Fruit fly (Drosophila melanogaster) whole organism, embryonic: Measurements from ENCODE around the gene mtsh.

Experiments used
- Antp ChIP-seq: fragments of 200-800 bp; sonication (Bioruptor generic); optimal IDR thresholded peaks from 3 replicates; lab custom pipeline; 2016; ENCODE audit warnings: missing biosample characterization, missing genetic modification characterization
- CG10431 ChIP-seq: fragments of 200-800 bp; sonication (Bioruptor generic); optimal IDR thresholded peaks from 3 replicates; lab custom pipeline; 2018; ENCODE audit warnings: missing biosample characterization, mild to moderate bottlenecking, missing genetic modification characterization
- CG12299 ChIP-seq: fragments of 200-800 bp; sonication (Bioruptor generic); optimal IDR thresholded peaks from 2 replicates; lab custom pipeline; 2018; ENCODE audit warnings: missing biosample characterization, mild to moderate bottlenecking, missing genetic modification characterization
- CG15073 ChIP-seq: fragments of 200-800 bp; sonication (Bioruptor generic); optimal IDR thresholded peaks from 2 replicates; lab custom pipeline; 2016; ENCODE audit warnings: missing biosample characterization, missing genetic modification characterization
- CG16813 ChIP-seq: fragments of 200-800 bp; sonication (Bioruptor generic); IDR thresholded peaks from 3 replicates; pipeline ENCODE4 v1.3.6; 2022; ENCODE audit warnings: missing biosample characterization, missing genetic modification characterization; ENCODE audit not compliant: partially characterized antibody
- CG17361 ChIP-seq: fragments of 200-800 bp; sonication (Bioruptor generic); IDR thresholded peaks from 3 replicates; pipeline ENCODE4 v1.3.6; 2022; ENCODE audit warnings: missing biosample characterization, missing genetic modification characterization
- CG17802 ChIP-seq: fragments of 200-800 bp; sonication (Bioruptor generic); optimal IDR thresholded peaks from 2 replicates; lab custom pipeline; 2018; ENCODE audit warnings: missing biosample characterization, mild to moderate bottlenecking, missing genetic modification characterization, moderate library complexity
- CG2712 ChIP-seq: fragments of 200-800 bp; optimal IDR thresholded peaks from 3 replicates; lab custom pipeline; 2019; ENCODE audit warnings: missing biosample characterization, mild to moderate bottlenecking, missing genetic modification characterization, moderate library complexity
- CG32767 ChIP-seq: fragments of 200-800 bp; sonication (Bioruptor generic); IDR thresholded peaks from 2 replicates; pipeline ENCODE4 v1.3.6; 2022; ENCODE audit warnings: missing biosample characterization, missing genetic modification characterization
- CG34224 ChIP-seq: fragments of 200-800 bp; sonication (Bioruptor generic); IDR thresholded peaks from 3 replicates; pipeline ENCODE4 v1.3.6; 2022; ENCODE audit warnings: missing biosample characterization, missing genetic modification characterization; ENCODE audit not compliant: partially characterized antibody
- CG4360 ChIP-seq: fragments of 200-800 bp; sonication (Bioruptor generic); IDR thresholded peaks from 2 replicates; pipeline ENCODE4 v1.3.6; 2022; ENCODE audit warnings: missing biosample characterization, missing genetic modification characterization
- CG6791 ChIP-seq: fragments of 200-800 bp; sonication (Bioruptor generic); IDR thresholded peaks from 3 replicates; pipeline ENCODE4 v1.3.6; 2022; ENCODE audit warnings: missing biosample characterization, missing genetic modification characterization; ENCODE audit not compliant: partially characterized antibody
- CG7556 ChIP-seq: fragments of 200-800 bp; sonication (Bioruptor generic); optimal IDR thresholded peaks from 2 replicates; lab custom pipeline; 2017; ENCODE audit warnings: missing biosample characterization, mild to moderate bottlenecking, missing genetic modification characterization
- CG8944 ChIP-seq: fragments of 200-800 bp; sonication (Bioruptor generic); optimal IDR thresholded peaks from 3 replicates; lab custom pipeline; 2016; ENCODE audit warnings: missing biosample characterization, missing genetic modification characterization
- CG9727 ChIP-seq: fragments of 200-800 bp; sonication (Bioruptor generic); optimal IDR thresholded peaks from 3 replicates; lab custom pipeline; 2017; ENCODE audit warnings: missing biosample characterization, mild to moderate bottlenecking, missing genetic modification characterization
- CG9797 ChIP-seq: fragments of 200-800 bp; sonication (Bioruptor generic); optimal IDR thresholded peaks from 3 replicates; lab custom pipeline; 2018; ENCODE audit warnings: missing biosample characterization, mild to moderate bottlenecking, missing genetic modification characterization
- Chrac-16 ChIP-seq: fragments of 200-800 bp; sonication (Bioruptor generic); optimal IDR thresholded peaks from 3 replicates; lab custom pipeline; 2016; ENCODE audit warnings: missing biosample characterization, missing genetic modification characterization
- Deaf1 ChIP-seq: fragments of 200-800 bp; optimal IDR thresholded peaks from 3 replicates; lab custom pipeline; 2019; ENCODE audit warnings: missing biosample characterization, mild to moderate bottlenecking, missing genetic modification characterization, moderate library complexity
- Hey ChIP-seq: fragments of 200-800 bp; sonication (Bioruptor generic); optimal IDR thresholded peaks from 3 replicates; lab custom pipeline; 2018; ENCODE audit warnings: missing biosample characterization, mild to moderate bottlenecking, missing genetic modification characterization
- Med ChIP-seq: fragments of 200-800 bp; sonication (Bioruptor generic); peaks from one replicate; lab custom pipeline; 2016; ENCODE audit warnings: missing biosample characterization, missing genetic modification characterization, mild to moderate bottlenecking, inconsistent platforms, moderate library complexity
- NC2β ChIP-seq: fragments of 200-800 bp; sonication (Bioruptor generic); optimal IDR thresholded peaks from 2 replicates; lab custom pipeline; 2016; ENCODE audit warnings: missing biosample characterization, missing genetic modification characterization
- Sox100B ChIP-seq: fragments of 200-800 bp; sonication (Bioruptor generic); optimal IDR thresholded peaks from 3 replicates; lab custom pipeline; 2018; ENCODE audit warnings: missing biosample characterization, mild to moderate bottlenecking, missing genetic modification characterization
- Xrp1 ChIP-seq: fragments of 200-800 bp; sonication (Bioruptor generic); IDR thresholded peaks from 2 replicates; pipeline ENCODE4 v1.3.6; 2022; ENCODE audit warnings: missing biosample characterization, missing genetic modification characterization
- amos ChIP-seq: fragments of 200-800 bp; sonication (Bioruptor generic); IDR thresholded peaks from 2 replicates; pipeline ENCODE4 v1.3.6; 2022; ENCODE audit warnings: missing biosample characterization, missing genetic modification characterization; ENCODE audit not compliant: partially characterized antibody
- bbx ChIP-seq: fragments of 200-800 bp; sonication (Bioruptor generic); IDR thresholded peaks from 2 replicates; pipeline ENCODE4 v1.3.6; 2022; ENCODE audit warnings: missing biosample characterization, missing genetic modification characterization; ENCODE audit not compliant: partially characterized antibody
- bowl ChIP-seq: fragments of 200-800 bp; sonication (Bioruptor generic); IDR thresholded peaks from 2 replicates; pipeline ENCODE4 v1.3.6; 2022; ENCODE audit warnings: missing biosample characterization, missing genetic modification characterization
- bsh ChIP-seq, 2 experiments: fragments of 200-800 bp; sonication (Bioruptor generic); optimal IDR thresholded peaks; 2 replicates each; lab custom pipeline; 2017 to 2018; ENCODE audit warnings: mild to moderate bottlenecking in 2 of 2, missing biosample characterization in 2 of 2, missing genetic modification characterization in 2 of 2, moderate library complexity in 1 of 2
- cato ChIP-seq: fragments of 200-800 bp; sonication (Bioruptor generic); optimal IDR thresholded peaks from 2 replicates; lab custom pipeline; 2016; ENCODE audit warnings: missing biosample characterization, missing genetic modification characterization, borderline replicate concordance
- crp ChIP-seq, 2 experiments: fragments of 200-800 bp; sonication (Bioruptor generic); optimal IDR thresholded peaks; 2 replicates in 1 of 2; 3 replicates in 1 of 2; lab custom pipeline; 2017; ENCODE audit warnings: missing biosample characterization in 2 of 2, missing genetic modification characterization in 2 of 2, mild to moderate bottlenecking in 1 of 2, moderate library complexity in 1 of 2
- fd3F ChIP-seq: fragments of 200-800 bp; sonication (Bioruptor generic); optimal IDR thresholded peaks from 2 replicates; lab custom pipeline; 2018; ENCODE audit warnings: missing biosample characterization, mild to moderate bottlenecking, missing genetic modification characterization, moderate library complexity
- gcm2 ChIP-seq: fragments of 200-800 bp; sonication (Bioruptor generic); optimal IDR thresholded peaks from 2 replicates; lab custom pipeline; 2016; ENCODE audit warnings: missing biosample characterization, missing genetic modification characterization
- gt ChIP-seq: fragments of 200-800 bp; sonication (Bioruptor generic); IDR thresholded peaks from 2 replicates; pipeline ENCODE4 v1.3.6; 2022; ENCODE audit warnings: missing biosample characterization, missing genetic modification characterization
- hkb ChIP-seq, 2 experiments: fragments of 200-800 bp in 1 of 2; fragments of >200 bp in 1 of 2; sonication (Bioruptor generic) in 1 of 2; IDR thresholded peaks in 1 of 2; optimal IDR thresholded peaks in 1 of 2; 2 replicates each; pipeline versions ENCODE4 v1.3.6 to Lab custom; 2017 to 2022; ENCODE audit warnings: missing biosample characterization in 1 of 2, missing genetic modification characterization in 1 of 2
- insv ChIP-seq, 2 experiments: fragments of 200-800 bp; sonication (Bioruptor generic); optimal IDR thresholded peaks; 3 replicates each; lab custom pipeline; 2016 to 2018; ENCODE audit warnings: missing biosample characterization in 2 of 2, missing genetic modification characterization in 2 of 2
- prd ChIP-seq, 3 experiments: fragments of >200 bp in 2 of 3; fragments of 200-800 bp in 1 of 3; sonication (Bioruptor generic) in 1 of 3; optimal IDR thresholded peaks in 2 of 3; IDR thresholded peaks in 1 of 3; 2 replicates in 2 of 3; 3 replicates in 1 of 3; pipeline versions ENCODE4 v1.3.6 to Lab custom; 2017 to 2022; ENCODE audit warnings: missing biosample characterization in 1 of 3, missing genetic modification characterization in 1 of 3
- pros ChIP-seq: fragments of 200-800 bp; sonication (Bioruptor generic); optimal IDR thresholded peaks from 3 replicates; lab custom pipeline; 2019; ENCODE audit warnings: missing biosample characterization, mild to moderate bottlenecking, missing genetic modification characterization, moderate library complexity
- row ChIP-seq: fragments of 200-800 bp; sonication (Bioruptor generic); IDR thresholded peaks from 3 replicates; pipeline ENCODE4 v1.3.6; 2022; ENCODE audit warnings: missing biosample characterization, missing genetic modification characterization
- salm ChIP-seq: fragments of 200-800 bp; sonication (Bioruptor generic); optimal IDR thresholded peaks from 2 replicates; lab custom pipeline; 2018; ENCODE audit warnings: missing biosample characterization, mild to moderate bottlenecking, missing genetic modification characterization
- sens-2 ChIP-seq: fragments of 200-800 bp; sonication (Bioruptor generic); IDR thresholded peaks from 2 replicates; pipeline ENCODE4 v1.3.6; 2022; ENCODE audit warnings: missing biosample characterization, missing genetic modification characterization
- seq ChIP-seq: fragments of 200-800 bp; sonication (Bioruptor generic); IDR thresholded peaks from 2 replicates; pipeline ENCODE4 v1.3.6; 2022; ENCODE audit warnings: missing biosample characterization, missing genetic modification characterization
- sisA ChIP-seq: fragments of 200-800 bp; sonication (Bioruptor generic); IDR thresholded peaks from 2 replicates; pipeline ENCODE4 v1.3.6; 2022; ENCODE audit warnings: missing biosample characterization, missing genetic modification characterization
- slp2 ChIP-seq: fragments of 200-800 bp; sonication (Bioruptor generic); optimal IDR thresholded peaks from 2 replicates; lab custom pipeline; 2016; ENCODE audit warnings: missing biosample characterization, missing genetic modification characterization
- sob ChIP-seq: fragments of 200-800 bp; sonication (Bioruptor generic); IDR thresholded peaks from 2 replicates; pipeline ENCODE4 v1.3.6; 2022; ENCODE audit warnings: missing biosample characterization, missing genetic modification characterization
- stc ChIP-seq: fragments of 200-800 bp; sonication (Bioruptor generic); IDR thresholded peaks from 2 replicates; pipeline ENCODE4 v1.3.6; 2022; ENCODE audit warnings: missing biosample characterization, missing genetic modification characterization
- toy ChIP-seq: fragments of 200-800 bp; sonication (Bioruptor generic); IDR thresholded peaks from 2 replicates; pipeline ENCODE4 v1.3.6; 2022; ENCODE audit warnings: missing biosample characterization, missing genetic modification characterization
- twi ChIP-seq: fragments of 200-800 bp; optimal IDR thresholded peaks from 2 replicates; lab custom pipeline; 2019; ENCODE audit warnings: missing biosample characterization, mild to moderate bottlenecking, missing genetic modification characterization, moderate library complexity
- zf30C ChIP-seq: fragments of 200-800 bp; sonication (Bioruptor generic); optimal IDR thresholded peaks from 3 replicates; lab custom pipeline; 2018; ENCODE audit warnings: missing biosample characterization, mild to moderate bottlenecking, missing genetic modification characterization

mtsh gene

DNA sequence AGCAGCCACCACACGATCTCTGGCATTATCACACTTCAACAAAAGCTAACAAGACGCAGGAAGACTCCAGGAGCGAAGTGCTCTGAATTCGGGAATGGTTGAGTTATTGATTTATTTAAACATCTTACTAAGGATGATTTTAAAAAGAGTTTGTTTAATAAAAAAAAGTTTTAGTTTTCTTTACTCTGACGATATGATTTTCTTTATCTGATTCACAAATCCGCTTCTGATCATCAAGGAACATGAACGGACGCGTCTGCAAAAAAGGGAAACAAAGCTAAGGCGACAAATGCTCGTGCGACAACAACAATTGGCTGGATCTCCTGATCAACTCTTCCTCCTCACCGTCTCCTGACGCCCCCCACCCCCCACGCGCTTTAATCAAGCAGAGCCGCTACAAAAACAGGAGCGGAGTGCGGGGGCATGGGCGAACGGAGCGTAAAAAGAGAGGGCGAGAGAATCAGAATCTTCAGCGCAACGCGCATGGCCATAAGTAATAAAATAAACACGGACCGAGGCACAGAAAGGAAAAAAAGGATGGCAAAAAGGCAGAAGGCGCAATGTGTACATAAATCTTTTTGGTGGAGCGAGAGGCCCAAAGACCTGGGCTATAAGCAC, 20.4 kb downstream of the mtsh start (continued):
- peak; percentile 25 for TF ChIP-seq CG2712 (tag; lab: Kevin White, UChicago)
- no peak for TF ChIP-seq prd (optimal IDR thresholded peaks at IDR 0.05; lab: Kevin White, UChicago)
- TF ChIP-seq prd (GFP tag; IDR thresholded peaks at IDR 0.05; lab: Robert Waterston, UW) = peak; percentile 16; the same call in 1 of the 3 replicates
- no peak for TF ChIP-seq hkb (optimal IDR thresholded peaks at IDR 0.05; lab: Kevin White, UChicago)
- 0 out of 2 replicates have a peak, but pooled peaks have one; percentile 22 for TF ChIP-seq hkb (GFP tag; IDR thresholded peaks at IDR 0.05; lab: Robert Waterston, UW)
- TF ChIP-seq row = 0 out of 3 replicates have a peak, but pooled peaks have one; percentile 15
- 0 out of 3 replicates have a peak, but pooled peaks have one; percentile 29 for TF ChIP-seq CG17361
- TF ChIP-seq CG16813 (GFP tag; lab: Robert Waterston, UW) = 0 out of 3 replicates have a peak, but pooled peaks have one; percentile 9
- TF ChIP-seq amos = peak; percentile 25; the same call in 1 of the 2 replicates
- peak in 1 of 2 experiments; percentile 68 for TF ChIP-seq bsh (GFP tag; optimal IDR thresholded peaks at IDR 0.05; lab: Kevin White, UChicago)
- TF ChIP-seq Sox100B (GFP tag; lab: Kevin White, UChicago) = no peak
- TF ChIP-seq slp2 (GFP tag; lab: Kevin White, UChicago) = no peak
- no peak for TF ChIP-seq Hey (tag; lab: Kevin White, UChicago)
- no peak for TF ChIP-seq cato
- peak; percentile 15; the same call in 1 of the 2 replicates for TF ChIP-seq Xrp1 (GFP tag; lab: Robert Waterston, UW)

DNA sequence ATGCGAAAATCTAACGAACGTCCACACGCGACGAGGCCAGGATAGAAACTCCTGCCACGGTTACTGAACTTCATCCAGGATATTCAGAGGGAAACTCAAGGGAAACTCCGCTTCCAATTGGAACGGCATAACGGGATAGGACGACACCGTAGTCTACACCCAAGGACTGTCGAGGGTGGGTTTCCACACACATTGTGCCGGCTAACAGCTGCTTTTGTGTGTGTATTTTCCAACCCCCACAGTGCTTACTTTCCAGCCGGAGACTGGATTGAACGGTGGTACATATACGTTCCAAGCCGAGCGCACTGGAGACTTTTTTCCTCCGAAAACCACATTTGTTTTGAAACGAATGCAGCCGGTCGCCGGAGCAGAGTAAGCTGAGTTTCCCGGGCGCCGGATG, 22.6 kb downstream of the mtsh start:
- no peak for TF ChIP-seq gcm2 (GFP tag; lab: Kevin White, UChicago)
- peak; percentile 24 for TF ChIP-seq Med (GFP tag; lab: Kevin White, UChicago)
- no peak for TF ChIP-seq sob (GFP tag; lab: Robert Waterston, UW)
- TF ChIP-seq bbx = peak; percentile 14; the same call in 1 of the 2 replicates
- TF ChIP-seq crp (GFP tag; optimal IDR thresholded peaks at IDR 0.05; lab: Kevin White, UChicago) = peak in 1 of 2 experiments; percentile 37
- peak; percentile 20; the same call in 1 of the 2 replicates for TF ChIP-seq CG32767 (GFP tag; lab: Robert Waterston, UW)
- TF ChIP-seq CG10431 (GFP tag; lab: Kevin White, UChicago) = peak; percentile 36
- no peak for TF ChIP-seq CG4360
- TF ChIP-seq seq (GFP tag; lab: Robert Waterston, UW) = peak; percentile 83
- TF ChIP-seq CG34224 = 0 out of 3 replicates have a peak, but pooled peaks have one; percentile 18
- peak; percentile 72 for TF ChIP-seq pros (GFP tag; lab: Kevin White, UChicago)
- TF ChIP-seq bowl (GFP tag; lab: Robert Waterston, UW) = 0 out of 2 replicates have a peak, but pooled peaks have one; percentile 8
- TF ChIP-seq twi (tag; lab: Kevin White, UChicago) = peak; percentile 17
- TF ChIP-seq insv (GFP tag; optimal IDR thresholded peaks at IDR 0.05; lab: Kevin White, UChicago) = peak; percentile 56 to 88
- peak; percentile 73 for TF ChIP-seq Deaf1 (tag; lab: Kevin White, UChicago)
- TF ChIP-seq sens-2 (GFP tag; lab: Robert Waterston, UW) = no peak
- TF ChIP-seq, all 482 proteins: peak for 12

DNA sequence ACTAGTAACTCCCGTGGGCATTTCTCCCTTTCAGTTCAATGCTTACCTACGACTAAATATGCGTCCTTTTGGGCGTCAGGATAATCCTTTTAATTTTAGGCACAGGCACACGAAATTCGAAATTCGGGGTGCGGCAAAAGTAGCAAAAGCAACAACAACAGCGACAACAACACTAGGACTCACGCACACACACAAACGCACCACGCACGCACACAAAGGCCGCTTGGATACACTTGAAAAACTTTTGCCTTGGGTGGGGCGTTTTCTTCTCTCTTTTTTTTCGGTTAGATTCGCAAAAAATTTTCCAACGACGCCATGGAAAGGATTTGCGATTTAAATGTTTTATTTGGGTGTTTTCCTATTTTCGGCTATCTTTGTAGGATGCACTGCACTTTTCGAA, 23.3 kb downstream of the mtsh start:
- TF ChIP-seq CG8944 (GFP tag; lab: Kevin White, UChicago) (no peak), Chrac-16 (GFP tag; lab: Kevin White, UChicago) (no peak), CG9797 (no peak), toy (no peak), CG7556 (GFP tag; lab: Kevin White, UChicago) (peak; percentile 11), Antp (GFP tag; lab: Kevin White, UChicago) (no peak), stc (GFP tag; lab: Robert Waterston, UW) (no peak), fd3F (no peak), NC2β (GFP tag; lab: Kevin White, UChicago) (no peak), salm (tag; lab: Kevin White, UChicago) (no peak), CG15073 (no peak), CG6791 (0 out of 3 replicates have a peak, but pooled peaks have one; percentile 13), CG17802 (tag; lab: Kevin White, UChicago) (no peak), gt (GFP tag; lab: Robert Waterston, UW) (no peak), sisA (GFP tag; lab: Robert Waterston, UW) (no peak), zf30C (peak; percentile 78), CG12299 (tag; lab: Kevin White, UChicago) (no peak), CG9727 (GFP tag; lab: Kevin White, UChicago) (no peak)
